Fruit fly (Drosophila melanogaster) whole organism: Measurements from ENCODE around the gene CG32271.

Experiments used
- CG8478 ChIP-seq: fragments of >200 bp; optimal IDR thresholded peaks from 2 replicates; lab custom pipeline; 2018; ENCODE audit warnings: inconsistent platforms
- Dll ChIP-seq: fragments of >200 bp; optimal IDR thresholded peaks from 2 replicates; lab custom pipeline; 2017
- EcR ChIP-seq, 2 experiments: fragments of >200 bp; optimal IDR thresholded peaks; 2 replicates each; lab custom pipeline; 2017; ENCODE audit warnings: missing biosample characterization in 2 of 2, missing genetic modification characterization in 2 of 2, missing genetic modification reagents in 2 of 2
- pan ChIP-seq: fragments of >200 bp; optimal IDR thresholded peaks from 2 replicates; lab custom pipeline; 2017
- psq ChIP-seq: fragments of >200 bp; optimal IDR thresholded peaks from 2 replicates; lab custom pipeline; 2017
- usp ChIP-seq: fragments of >200 bp; optimal IDR thresholded peaks from 2 replicates; lab custom pipeline; 2017; ENCODE audit warnings: missing biosample characterization, missing genetic modification characterization, mixed read lengths

DNA sequence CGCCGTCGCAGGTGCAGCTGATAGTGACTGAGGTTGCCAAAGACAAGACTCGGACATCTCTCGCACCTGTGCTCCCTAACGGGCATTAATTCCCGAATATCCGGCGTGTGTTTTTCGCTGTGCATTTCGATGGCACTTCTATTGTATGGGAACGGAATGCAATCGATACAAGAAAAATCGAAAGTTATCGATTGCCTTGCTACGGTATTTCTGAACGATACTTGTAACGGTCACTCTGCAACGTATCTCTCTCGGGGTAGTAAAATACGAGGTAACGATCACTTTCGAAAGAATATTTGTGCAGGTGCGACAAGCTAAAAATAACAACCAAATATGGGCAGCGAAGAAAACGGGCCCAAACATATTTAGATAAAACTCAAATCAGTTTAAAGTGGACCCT lies 38.0 kb downstream of the CG32271 start, which contains the start of gene CG32280:
- TF ChIP-seq psq, result no peak
- no peak for TF ChIP-seq CG8478
- TF ChIP-seq pan (lab: Kevin White, UChicago), result no peak
- TF ChIP-seq EcR (GFP tag; optimal IDR thresholded peaks at IDR 0.05; lab: Kevin White, UChicago), result no peak
- TF ChIP-seq usp, result no peak
- no peak for TF ChIP-seq Dll
